Fruit fly (Drosophila melanogaster) whole organism, embryonic: Measurements from ENCODE around the gene CG31926.
A peak's percentile ranks its signal among the peaks of the same experiment; 100 is the strongest.

ENCODE experiments used
- Atf6 ChIP-seq: fragments of 200-800 bp; sonication (Bioruptor generic); IDR thresholded peaks from 2 replicates; pipeline ENCODE4 v1.3.6; 2022; ENCODE audit warnings: missing biosample characterization, missing genetic modification characterization
- B-H2 ChIP-seq: fragments of 200-800 bp; sonication (Bioruptor generic); optimal IDR thresholded peaks from 2 replicates; lab custom pipeline; 2018; ENCODE audit warnings: missing biosample characterization, mild to moderate bottlenecking, missing genetic modification characterization
- CG10543 ChIP-seq: fragments of 200-800 bp; sonication (Bioruptor generic); optimal IDR thresholded peaks from 3 replicates; lab custom pipeline; 2017; ENCODE audit warnings: missing biosample characterization, mild to moderate bottlenecking, missing genetic modification characterization, moderate library complexity
- CG10959 ChIP-seq: fragments of 200-800 bp; sonication (Bioruptor generic); IDR thresholded peaks from 2 replicates; pipeline ENCODE4 v1.3.6; 2022; ENCODE audit warnings: missing biosample characterization, missing genetic modification characterization
- CG11504 ChIP-seq: fragments of 200-800 bp; sonication (Bioruptor generic); optimal IDR thresholded peaks from 3 replicates; lab custom pipeline; 2019; ENCODE audit warnings: missing biosample characterization, mild to moderate bottlenecking, missing genetic modification characterization, moderate library complexity
- CG15479 ChIP-seq: fragments of 200-800 bp; sonication (Bioruptor generic); optimal IDR thresholded peaks from 3 replicates; lab custom pipeline; 2019; ENCODE audit warnings: missing biosample characterization, mild to moderate bottlenecking, missing genetic modification characterization, moderate library complexity
- CG15696 ChIP-seq: fragments of 200-800 bp; sonication (Bioruptor generic); optimal IDR thresholded peaks from 2 replicates; lab custom pipeline; 2019; ENCODE audit warnings: missing biosample characterization, mild to moderate bottlenecking, missing genetic modification characterization, moderate library complexity
- CG1603 ChIP-seq: fragments of 200-800 bp; sonication (Bioruptor generic); optimal IDR thresholded peaks from 2 replicates; lab custom pipeline; 2019; ENCODE audit warnings: missing biosample characterization, mild to moderate bottlenecking, missing genetic modification characterization, moderate library complexity
- CG17385 ChIP-seq: fragments of 200-800 bp; sonication (Bioruptor generic); optimal IDR thresholded peaks from 3 replicates; lab custom pipeline; 2018; ENCODE audit warnings: missing biosample characterization, mild to moderate bottlenecking, missing genetic modification characterization
- CG2202 ChIP-seq: fragments of 200-800 bp; sonication (Bioruptor generic); optimal IDR thresholded peaks from 2 replicates; lab custom pipeline; 2018; ENCODE audit warnings: missing biosample characterization, mild to moderate bottlenecking, missing genetic modification characterization
- CG3065 ChIP-seq: fragments of 200-800 bp; sonication (Bioruptor generic); optimal IDR thresholded peaks from 2 replicates; lab custom pipeline; 2016; ENCODE audit warnings: missing biosample characterization, missing genetic modification characterization
- CG33213 ChIP-seq: fragments of 200-800 bp; sonication (Bioruptor generic); optimal IDR thresholded peaks from 3 replicates; lab custom pipeline; 2016; ENCODE audit warnings: missing biosample characterization, missing genetic modification characterization
- CG4424 ChIP-seq: fragments of 200-800 bp; sonication (Bioruptor generic); optimal IDR thresholded peaks from 3 replicates; lab custom pipeline; 2016; ENCODE audit warnings: missing biosample characterization, missing genetic modification characterization
- CG4854 ChIP-seq: fragments of 200-800 bp; sonication (Bioruptor generic); optimal IDR thresholded peaks from 2 replicates; lab custom pipeline; 2016; ENCODE audit warnings: missing biosample characterization, missing genetic modification characterization, inconsistent platforms
- CG8281 ChIP-seq: fragments of 200-800 bp; sonication (Bioruptor generic); optimal IDR thresholded peaks from 2 replicates; lab custom pipeline; 2018; ENCODE audit warnings: missing biosample characterization, mild to moderate bottlenecking, missing genetic modification characterization, moderate library complexity
- CG9817 ChIP-seq: fragments of 200-800 bp; sonication (Bioruptor generic); optimal IDR thresholded peaks from 2 replicates; lab custom pipeline; 2018; ENCODE audit warnings: missing biosample characterization, mild to moderate bottlenecking, missing genetic modification characterization, moderate library complexity
- Camta ChIP-seq: fragments of 200-800 bp; sonication (Bioruptor generic); optimal IDR thresholded peaks from 2 replicates; lab custom pipeline; 2016; ENCODE audit warnings: missing biosample characterization, missing genetic modification characterization
- Dref ChIP-seq: fragments of 200-800 bp; sonication (Bioruptor generic); IDR thresholded peaks from 2 replicates; pipeline ENCODE4 v1.3.6; 2022; ENCODE audit warnings: missing biosample characterization, missing genetic modification characterization
- H15 ChIP-seq: fragments of 200-800 bp; sonication (Bioruptor generic); IDR thresholded peaks from 3 replicates; pipeline ENCODE4 v1.3.6; 2022; ENCODE audit warnings: missing biosample characterization, missing genetic modification characterization
- HLH3B ChIP-seq: fragments of 200-800 bp; sonication (Bioruptor generic); IDR thresholded peaks from 2 replicates; pipeline ENCODE4 v1.3.6; 2022; ENCODE audit warnings: missing biosample characterization, missing genetic modification characterization
- Hr78 ChIP-seq, 2 experiments: fragments of 200-800 bp in 1 of 2; fragments of >200 bp in 1 of 2; sonication (Bioruptor generic) in 1 of 2; optimal IDR thresholded peaks; 2 replicates each; lab custom pipeline; 2017 to 2019; ENCODE audit warnings: missing biosample characterization in 2 of 2, missing genetic modification characterization in 2 of 2, mild to moderate bottlenecking in 1 of 2, moderate library complexity in 1 of 2
- Mes4 ChIP-seq: fragments of 200-800 bp; sonication (Bioruptor generic); optimal IDR thresholded peaks from 2 replicates; lab custom pipeline; 2016; ENCODE audit warnings: missing biosample characterization, missing genetic modification characterization
- Neu2 ChIP-seq: fragments of 200-800 bp; sonication (Bioruptor generic); optimal IDR thresholded peaks from 3 replicates; lab custom pipeline; 2016; ENCODE audit warnings: missing biosample characterization, missing genetic modification characterization, borderline replicate concordance
- Ptx1 ChIP-seq: fragments of 200-800 bp; sonication (Bioruptor generic); IDR thresholded peaks from 2 replicates; pipeline ENCODE4 v1.3.6; 2022; ENCODE audit warnings: missing biosample characterization, missing genetic modification characterization
- Ravus ChIP-seq: fragments of 200-800 bp; sonication (Bioruptor generic); IDR thresholded peaks from 2 replicates; pipeline ENCODE4 v1.3.6; 2022; ENCODE audit warnings: missing biosample characterization, missing genetic modification characterization
- Scr ChIP-seq: fragments of 200-800 bp; sonication (Bioruptor generic); IDR thresholded peaks from 2 replicates; pipeline ENCODE4 v1.3.6; 2022; ENCODE audit warnings: missing biosample characterization, missing genetic modification characterization; ENCODE audit not compliant: partially characterized antibody
- ac ChIP-seq: fragments of 200-800 bp; sonication (Bioruptor generic); optimal IDR thresholded peaks from 3 replicates; lab custom pipeline; 2017; ENCODE audit warnings: missing biosample characterization, mild to moderate bottlenecking, missing genetic modification characterization
- amos ChIP-seq: fragments of 200-800 bp; sonication (Bioruptor generic); IDR thresholded peaks from 2 replicates; pipeline ENCODE4 v1.3.6; 2022; ENCODE audit warnings: missing biosample characterization, missing genetic modification characterization; ENCODE audit not compliant: partially characterized antibody
- ara ChIP-seq: fragments of 200-800 bp; sonication (Bioruptor generic); IDR thresholded peaks from 2 replicates; pipeline ENCODE4 v1.3.6; 2022; ENCODE audit warnings: missing biosample characterization, missing genetic modification characterization
- cas ChIP-seq: fragments of 200-800 bp; sonication (Bioruptor generic); IDR thresholded peaks from 2 replicates; pipeline ENCODE4 v1.3.6; 2022; ENCODE audit warnings: missing biosample characterization, missing genetic modification characterization
- chif ChIP-seq, 2 experiments: fragments of 200-800 bp; sonication (Bioruptor generic); optimal IDR thresholded peaks; 3 replicates each; lab custom pipeline; 2016; ENCODE audit warnings: missing biosample characterization in 2 of 2, missing genetic modification characterization in 2 of 2
- chinmo ChIP-seq: fragments of 200-800 bp; sonication (Bioruptor generic); IDR thresholded peaks from 4 replicates; pipeline ENCODE4 v1.3.6; 2022; ENCODE audit warnings: missing biosample characterization, missing genetic modification characterization; ENCODE audit not compliant: partially characterized antibody
- chm ChIP-seq: fragments of 200-800 bp; sonication (Bioruptor generic); IDR thresholded peaks from 2 replicates; pipeline ENCODE4 v1.3.6; 2022; ENCODE audit warnings: missing biosample characterization, missing genetic modification characterization
- chn ChIP-seq: fragments of 200-800 bp; sonication (Bioruptor generic); optimal IDR thresholded peaks from 2 replicates; lab custom pipeline; 2016; ENCODE audit warnings: missing biosample characterization, missing genetic modification characterization
- gsb-n ChIP-seq: fragments of 200-800 bp; sonication (Bioruptor generic); optimal IDR thresholded peaks from 3 replicates; lab custom pipeline; 2018; ENCODE audit warnings: missing biosample characterization, mild to moderate bottlenecking, missing genetic modification characterization
- odd ChIP-seq: fragments of 200-800 bp; sonication (Bioruptor generic); optimal IDR thresholded peaks from 2 replicates; lab custom pipeline; 2017; ENCODE audit warnings: missing biosample characterization, mild to moderate bottlenecking, missing genetic modification characterization
- pfk ChIP-seq: fragments of 200-800 bp; sonication (Bioruptor generic); optimal IDR thresholded peaks from 2 replicates; lab custom pipeline; 2018; ENCODE audit warnings: missing biosample characterization, mild to moderate bottlenecking, missing genetic modification characterization, moderate library complexity
- prd ChIP-seq, 3 experiments: fragments of >200 bp in 2 of 3; fragments of 200-800 bp in 1 of 3; sonication (Bioruptor generic) in 1 of 3; optimal IDR thresholded peaks in 2 of 3; IDR thresholded peaks in 1 of 3; 2 replicates in 2 of 3; 3 replicates in 1 of 3; pipeline versions ENCODE4 v1.3.6 to Lab custom; 2017 to 2022; ENCODE audit warnings: missing biosample characterization in 1 of 3, missing genetic modification characterization in 1 of 3
- pzg ChIP-seq: fragments of 200-800 bp; sonication (Bioruptor generic); optimal IDR thresholded peaks from 3 replicates; lab custom pipeline; 2018; ENCODE audit warnings: missing biosample characterization, mild to moderate bottlenecking, missing genetic modification characterization, moderate library complexity
- sd ChIP-seq: fragments of 200-800 bp; sonication (Bioruptor generic); optimal IDR thresholded peaks from 3 replicates; lab custom pipeline; 2018; ENCODE audit warnings: missing biosample characterization, mild to moderate bottlenecking, missing genetic modification characterization, moderate library complexity
- sens ChIP-seq: fragments of 200-800 bp; sonication (Bioruptor generic); peaks from one replicate; lab custom pipeline; 2016; ENCODE audit warnings: missing biosample characterization, missing genetic modification characterization
- tll ChIP-seq, 2 experiments: fragments of 200-800 bp in 1 of 2; fragments of >200 bp in 1 of 2; sonication (Bioruptor generic) in 1 of 2; optimal IDR thresholded peaks; 2 replicates each; lab custom pipeline; 2017 to 2019; ENCODE audit warnings: missing biosample characterization in 2 of 2, missing genetic modification characterization in 2 of 2, mild to moderate bottlenecking in 1 of 2, moderate library complexity in 1 of 2
- twi ChIP-seq: fragments of 200-800 bp; optimal IDR thresholded peaks from 2 replicates; lab custom pipeline; 2019; ENCODE audit warnings: missing biosample characterization, mild to moderate bottlenecking, missing genetic modification characterization, moderate library complexity
- zen ChIP-seq: fragments of 200-800 bp; sonication (Bioruptor generic); optimal IDR thresholded peaks from 3 replicates; lab custom pipeline; 2018; ENCODE audit warnings: missing biosample characterization, mild to moderate bottlenecking, missing genetic modification characterization, moderate library complexity

Gene CG31926

dm6 chr2L:1509748-1510147, 14.5 kb downstream of the CG31926 start (continued):
- TF ChIP-seq chif (GFP tag; optimal IDR thresholded peaks at IDR 0.05; lab: Kevin White, UChicago) (peak in 1 of 2 experiments; percentile 12), CG10959 (GFP tag; lab: Robert Waterston, UW) (peak; percentile 8; the same call in 1 of the 2 replicates), sens (no peak), CG1603 (peak; percentile 15)

- no peak for TF ChIP-seq Camta
- TF ChIP-seq pfk (GFP tag; lab: Kevin White, UChicago) = no peak
- TF ChIP-seq Ptx1 (GFP tag; lab: Robert Waterston, UW) = no peak
Measured at dm6 chr2L:1517378-1517777, 22.1 kb downstream of the CG31926 start, which contains the start of gene CG18132. Gene CG18132, minus strand, starts transcription at chr2L:1517478.

dm6 chr2L:1518022-1518421, 22.8 kb downstream of the CG31926 start, which contains the start of gene halo:
Gene halo, minus strand, starts transcription at chr2L:1518148.
- TF ChIP-seq CG15696 (peak; percentile 12), Dref (GFP tag; lab: Robert Waterston, UW) (no peak), H15 (GFP tag; lab: Robert Waterston, UW) (peak; percentile 23; the same call in 1 of the 3 replicates), chn (GFP tag; lab: Kevin White, UChicago) (no peak), CG8281 (no peak), tll (GFP tag; optimal IDR thresholded peaks at IDR 0.05; lab: Kevin White, UChicago) (peak in 1 of 2 experiments; percentile 61), prd (optimal IDR thresholded peaks at IDR 0.05; lab: Kevin White, UChicago) (no peak), prd (GFP tag; IDR thresholded peaks at IDR 0.05; lab: Robert Waterston, UW) (0 out of 3 replicates have a peak, but pooled peaks have one; percentile 20), B-H2 (no peak), CG4854 (GFP tag; lab: Kevin White, UChicago) (no peak), chinmo (GFP tag; lab: Robert Waterston, UW) (no peak), Mes4 (GFP tag; lab: Kevin White, UChicago) (no peak), zen (tag; lab: Kevin White, UChicago) (peak; percentile 71), CG4424 (GFP tag; lab: Kevin White, UChicago) (no peak), gsb-n (no peak), CG10543 (no peak), ac (GFP tag; lab: Kevin White, UChicago) (peak; percentile 90), CG15479 (peak; percentile 93), amos (GFP tag; lab: Robert Waterston, UW) (0 out of 2 replicates have a peak, but pooled peaks have one; percentile 16), twi (tag; lab: Kevin White, UChicago) (peak; percentile 79), Atf6 (no peak), CG3065 (GFP tag; lab: Kevin White, UChicago) (no peak)

- TF ChIP-seq sd (tag; lab: Kevin White, UChicago) (no peak), pzg (GFP tag; lab: Kevin White, UChicago) (no peak), Ravus (GFP tag; lab: Robert Waterston, UW) (no peak), cas (no peak), ara (GFP tag; lab: Robert Waterston, UW) (no peak), odd (GFP tag; lab: Kevin White, UChicago) (no peak), CG11504 (tag; lab: Kevin White, UChicago) (no peak), CG2202 (tag; lab: Kevin White, UChicago) (no peak), HLH3B (GFP tag; lab: Robert Waterston, UW) (no peak), CG33213 (GFP tag; lab: Kevin White, UChicago) (no peak), CG17385 (no peak), Hr78 (GFP tag; optimal IDR thresholded peaks at IDR 0.05; lab: Kevin White, UChicago) (no peak), chm (GFP tag; lab: Robert Waterston, UW) (no peak), Neu2 (GFP tag; lab: Kevin White, UChicago) (no peak), Scr (no peak), CG9817 (tag; lab: Kevin White, UChicago) (no peak)
Measured at dm6 chr2L:1520191-1520590, 24.9 kb downstream of the CG31926 start, which contains the start of gene Or22a. Gene Or22a, plus strand, starts transcription at chr2L:1520491.
